Fruit fly (Drosophila melanogaster): Measurements from ENCODE around the gene knk.

knk gene

dm6 chr3R:10119592-10119991 is 5.9 kb downstream of the knk start:
- TF ChIP-seq CG8478 (optimal IDR thresholded peaks at IDR 0.05) (no peak), CTCF (optimal IDR thresholded peaks at IDR 0.05) (no peak)

DNA sequence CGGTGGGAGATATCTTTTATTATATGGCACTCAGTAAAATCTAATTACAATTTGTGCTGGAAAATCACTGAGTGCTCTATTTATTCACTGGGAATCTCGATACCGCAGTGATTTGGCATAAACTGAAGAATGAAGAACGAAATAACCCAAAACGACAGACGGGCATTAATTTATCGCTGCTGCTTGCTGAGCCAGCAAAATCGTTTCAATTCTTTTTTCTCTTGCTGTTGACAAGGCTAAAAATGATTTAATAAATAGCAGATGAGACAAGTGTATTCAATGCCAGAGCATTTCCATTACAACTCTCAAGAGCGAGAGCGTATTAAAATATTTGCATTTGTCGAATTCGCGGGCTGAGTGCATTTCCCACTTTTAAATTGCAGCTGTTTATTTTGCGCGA is 9.7 kb downstream of the knk start:
- TF ChIP-seq CG8478 (optimal IDR thresholded peaks at IDR 0.05) (no peak), CTCF (optimal IDR thresholded peaks at IDR 0.05) (no peak)

DNA sequence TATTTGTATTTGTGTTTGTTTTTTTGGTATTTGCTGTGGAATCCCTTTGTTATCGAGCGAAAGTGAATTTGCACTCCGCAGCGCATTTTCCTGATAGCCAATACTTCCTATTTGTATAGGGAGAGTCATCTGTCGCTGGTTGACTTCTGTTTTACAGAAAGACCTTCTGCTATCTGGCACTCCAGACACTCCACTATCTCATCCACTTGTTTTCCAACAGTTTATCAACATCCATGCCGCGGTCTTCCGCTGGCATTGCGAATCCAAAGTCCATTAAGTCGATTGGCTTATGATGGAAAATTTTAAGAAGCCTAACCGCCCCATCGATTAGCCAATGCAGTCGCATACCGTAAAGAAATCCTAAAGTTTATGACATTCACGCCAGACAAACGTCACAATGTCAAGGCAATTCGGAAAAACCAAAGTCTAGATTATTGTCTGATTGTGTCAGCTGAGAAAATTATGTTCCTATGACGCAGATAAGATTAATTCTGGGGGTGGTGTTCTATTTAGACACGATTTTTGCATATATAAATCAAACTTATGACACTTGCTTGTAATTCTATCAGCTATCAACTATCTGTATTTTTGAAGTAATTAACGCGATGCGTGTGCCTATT is 10.4 kb downstream of the knk start:
- TF ChIP-seq CTCF (optimal IDR thresholded peaks at IDR 0.05) (no peak), CG8478 (optimal IDR thresholded peaks at IDR 0.05) (no peak)

dm6 chr3R:10113746-10114145 is 11.7 kb downstream of the knk start:
- TF ChIP-seq CTCF (optimal IDR thresholded peaks at IDR 0.05) (no peak), CG8478 (optimal IDR thresholded peaks at IDR 0.05) (no peak)

DNA sequence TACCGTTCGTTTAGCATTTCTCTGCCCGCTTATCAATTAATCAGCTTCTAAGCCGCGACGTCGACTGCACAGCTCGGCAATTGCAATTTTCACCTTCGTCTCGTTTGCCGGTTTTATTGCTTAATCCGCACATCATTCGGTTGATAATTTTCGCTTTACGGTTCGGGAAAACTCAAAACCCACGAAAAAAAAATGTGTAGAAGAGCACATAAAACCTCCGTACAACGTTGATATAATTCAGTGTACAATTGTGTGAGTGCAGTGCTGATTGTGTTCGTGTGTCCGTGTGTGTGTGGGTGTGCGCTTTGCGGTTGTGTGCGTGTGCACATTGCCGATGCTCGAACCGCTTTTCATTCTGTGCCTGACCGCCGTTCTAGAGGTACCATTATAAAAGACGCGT is 13.3 kb downstream of the knk start, which contains the start of gene CAH7:
CAH7 (plus strand) TSS at position 43 of the 400 bp plus-strand sequence.
- TF ChIP-seq CTCF (optimal IDR thresholded peaks at IDR 0.05): no peak
- no peak for TF ChIP-seq CG8478 (optimal IDR thresholded peaks at IDR 0.05)

DNA sequence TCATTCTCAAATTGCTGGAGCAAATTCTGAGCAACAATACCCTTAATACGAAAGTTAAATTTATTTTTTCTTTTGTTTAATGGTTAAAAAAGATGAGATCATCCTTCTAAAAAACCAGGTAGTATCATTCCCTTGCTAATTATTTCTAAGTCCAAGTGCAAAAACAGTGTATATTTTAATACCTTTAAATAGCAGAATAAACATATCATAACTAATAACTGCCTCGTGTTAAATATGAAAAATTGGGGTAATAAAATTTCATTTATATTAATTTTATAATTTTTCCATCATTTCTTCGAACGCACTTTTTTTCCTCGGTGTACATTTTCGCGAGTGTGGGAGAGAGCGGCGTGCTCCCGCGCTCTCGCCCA is 13.7 kb downstream of the knk start:
- TF ChIP-seq CG8478 (optimal IDR thresholded peaks at IDR 0.05) (no peak), CTCF (optimal IDR thresholded peaks at IDR 0.05) (no peak)

- no peak for TF ChIP-seq CG8478 (optimal IDR thresholded peaks at IDR 0.05)
- TF ChIP-seq CTCF (optimal IDR thresholded peaks at IDR 0.05): no peak
Measured at dm6 chr3R:10111150-10111814, 14.2 kb downstream of the knk start.

DNA sequence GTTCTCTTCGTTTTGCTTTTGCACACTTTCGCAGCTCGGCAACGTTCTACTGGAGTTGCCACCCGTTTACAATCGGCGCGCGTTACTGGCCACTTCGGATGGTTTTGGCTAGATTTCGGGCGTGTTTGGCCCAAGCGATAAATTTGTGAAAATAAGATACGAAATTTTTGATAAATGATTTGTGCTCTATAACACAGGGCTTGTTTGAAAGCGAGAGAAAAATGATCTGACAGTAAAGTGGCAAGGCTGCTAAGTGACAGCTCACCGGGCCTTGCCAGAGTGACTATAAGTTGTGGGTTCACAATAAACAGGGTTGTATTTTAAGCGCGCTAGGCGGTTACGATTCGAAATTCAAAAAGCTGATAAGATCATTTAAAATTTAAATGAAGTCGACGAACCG is 15.5 kb downstream of the knk start, which contains the start of gene Fmr1:
Fmr1 (minus strand) TSS at position 184 of the 400 bp plus-strand sequence.
- TF ChIP-seq CTCF (optimal IDR thresholded peaks at IDR 0.05): peak; percentile 40 to 41
- TF ChIP-seq CG8478 (optimal IDR thresholded peaks at IDR 0.05): no peak

dm6 chr3R:10109212-10109880 is 16.1 kb downstream of the knk start:
- no peak for TF ChIP-seq CTCF (optimal IDR thresholded peaks at IDR 0.05)

- TF ChIP-seq CG8478 (optimal IDR thresholded peaks at IDR 0.05) (no peak), CTCF (optimal IDR thresholded peaks at IDR 0.05) (no peak)
Measured at dm6 chr3R:10108289-10108928, 17.1 kb downstream of the knk start.

- TF ChIP-seq CTCF (optimal IDR thresholded peaks at IDR 0.05) (no peak), CG8478 (optimal IDR thresholded peaks at IDR 0.05) (no peak)
Measured at dm6 chr3R:10106796-10107195, 18.7 kb downstream of the knk start.

DNA sequence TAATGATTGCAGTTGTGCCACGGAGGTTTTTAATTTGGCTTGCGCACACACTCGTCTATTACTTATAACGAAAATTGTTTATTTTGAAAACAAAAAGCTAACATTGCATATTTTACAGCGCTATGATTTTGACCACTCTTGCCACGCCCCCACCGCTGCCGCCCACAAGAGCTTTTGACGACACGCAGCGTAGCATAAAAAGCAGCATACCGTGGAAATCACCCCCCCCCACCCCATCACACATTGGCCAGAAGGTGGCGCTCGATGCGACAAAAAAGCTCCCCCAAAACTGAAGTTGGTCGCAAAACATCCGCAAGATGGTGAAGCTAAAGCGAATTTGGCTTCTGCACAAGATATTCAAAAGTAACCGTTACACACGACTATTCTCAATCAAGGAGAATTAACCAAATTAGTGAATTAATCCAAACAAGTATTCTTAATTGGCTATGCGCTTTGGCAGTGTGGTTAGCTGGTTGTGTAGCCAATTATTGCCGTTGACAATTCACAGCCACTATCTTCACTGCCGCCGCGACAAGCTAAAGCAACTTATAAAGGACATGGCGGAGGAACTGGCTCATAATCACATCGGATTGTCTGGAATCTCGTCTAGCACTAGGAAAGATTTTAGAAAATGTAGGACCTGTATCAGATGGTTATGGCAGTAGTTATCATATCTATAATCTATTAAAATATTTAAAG is 24.8 kb downstream of the knk start:
- peak; percentile 77 to 78 for TF ChIP-seq CTCF (optimal IDR thresholded peaks at IDR 0.05)
- TF ChIP-seq CG8478 (optimal IDR thresholded peaks at IDR 0.05): no peak

DNA sequence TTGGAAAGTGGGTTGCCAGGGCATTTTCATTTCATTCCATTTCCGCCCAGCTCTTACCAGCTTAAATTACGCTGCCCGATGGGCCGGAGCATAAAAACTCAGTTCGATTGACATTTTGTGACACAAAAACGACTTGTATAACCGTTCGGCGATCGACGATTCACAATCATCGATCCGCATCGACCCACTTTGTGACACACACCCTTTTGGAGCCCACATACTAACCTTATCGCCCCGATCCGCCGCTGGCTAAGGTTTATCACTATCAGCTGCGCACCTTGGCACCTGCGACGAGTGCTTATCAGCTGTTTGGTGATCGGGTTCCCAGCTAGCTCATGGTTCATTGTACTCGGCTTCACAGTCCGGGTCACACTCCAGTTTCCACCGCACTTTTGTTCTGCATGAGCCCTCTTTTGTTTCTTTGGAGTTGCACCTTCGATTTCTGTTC is 26.0 kb downstream of the knk start:
- TF ChIP-seq CTCF (optimal IDR thresholded peaks at IDR 0.05) (no peak), CG8478 (optimal IDR thresholded peaks at IDR 0.05) (no peak)

- TF ChIP-seq CTCF (optimal IDR thresholded peaks at IDR 0.05) (no peak), CG8478 (optimal IDR thresholded peaks at IDR 0.05) (no peak)
Measured at dm6 chr3R:10098296-10098675, 27.2 kb downstream of the knk start.

Data from S2 (cell line).